Fruit fly (Drosophila melanogaster) whole organism, embryonic: ENCODE results near the gene Unc50.

Experiments used
- Aef1 ChIP-seq: fragments of 200-800 bp; sonication (Bioruptor generic); IDR thresholded peaks from 3 replicates; pipeline ENCODE4 v1.3.6; 2022; ENCODE audit warnings: missing biosample characterization, missing genetic modification characterization
- CG10321 ChIP-seq: fragments of 200-800 bp; sonication (Bioruptor generic); IDR thresholded peaks from 2 replicates; pipeline ENCODE4 v1.3.6; 2022; ENCODE audit warnings: missing biosample characterization, missing genetic modification characterization
- CG11093 ChIP-seq: fragments of 200-800 bp; sonication (Bioruptor generic); IDR thresholded peaks from 3 replicates; pipeline ENCODE4 v1.3.6; 2022; ENCODE audit warnings: missing biosample characterization, missing genetic modification characterization
- CG12071 ChIP-seq: fragments of 200-800 bp; sonication (Bioruptor generic); optimal IDR thresholded peaks from 3 replicates; lab custom pipeline; 2018; ENCODE audit warnings: missing biosample characterization, mild to moderate bottlenecking, missing genetic modification characterization
- CG12219 ChIP-seq: fragments of 200-800 bp; sonication (Bioruptor generic); optimal IDR thresholded peaks from 3 replicates; lab custom pipeline; 2018; ENCODE audit warnings: missing biosample characterization, mild to moderate bottlenecking, missing genetic modification characterization
- CG1603 ChIP-seq: fragments of 200-800 bp; sonication (Bioruptor generic); optimal IDR thresholded peaks from 2 replicates; lab custom pipeline; 2019; ENCODE audit warnings: missing biosample characterization, mild to moderate bottlenecking, missing genetic modification characterization, moderate library complexity
- CG1647 ChIP-seq: fragments of 200-800 bp; sonication (Bioruptor generic); optimal IDR thresholded peaks from 3 replicates; lab custom pipeline; 2016; ENCODE audit warnings: missing biosample characterization, missing genetic modification characterization
- CG2129 ChIP-seq: fragments of 200-800 bp; sonication (Bioruptor generic); IDR thresholded peaks from 2 replicates; pipeline ENCODE4 v1.3.6; 2022; ENCODE audit warnings: missing biosample characterization, missing genetic modification characterization; ENCODE audit not compliant: partially characterized antibody
- CG3726 ChIP-seq: fragments of 200-800 bp; sonication (Bioruptor generic); IDR thresholded peaks from 3 replicates; pipeline ENCODE4, ENCODE4 v1.3.6; 2022; ENCODE audit warnings: missing biosample characterization, missing genetic modification characterization
- CG4328 ChIP-seq: fragments of 200-800 bp; sonication (Bioruptor generic); optimal IDR thresholded peaks from 3 replicates; lab custom pipeline; 2017; ENCODE audit warnings: missing biosample characterization, missing genetic modification reagents, missing genetic modification characterization
- CG7745 ChIP-seq: fragments of 200-800 bp; sonication (Bioruptor generic); optimal IDR thresholded peaks from 2 replicates; lab custom pipeline; 2018; ENCODE audit warnings: missing biosample characterization, mild to moderate bottlenecking, missing genetic modification characterization, moderate library complexity
- CG7839 ChIP-seq: fragments of 200-800 bp; sonication (Bioruptor generic); optimal IDR thresholded peaks from 3 replicates; lab custom pipeline; 2018; ENCODE audit warnings: missing biosample characterization, mild to moderate bottlenecking, missing genetic modification characterization, moderate library complexity
- CG8281 ChIP-seq: fragments of 200-800 bp; sonication (Bioruptor generic); optimal IDR thresholded peaks from 2 replicates; lab custom pipeline; 2018; ENCODE audit warnings: missing biosample characterization, mild to moderate bottlenecking, missing genetic modification characterization, moderate library complexity
- CG8359 ChIP-seq: fragments of 200-800 bp; sonication (Bioruptor generic); optimal IDR thresholded peaks from 2 replicates; lab custom pipeline; 2017; ENCODE audit warnings: missing biosample characterization, mild to moderate bottlenecking, missing genetic modification characterization, borderline replicate concordance
- CG9727 ChIP-seq: fragments of 200-800 bp; sonication (Bioruptor generic); optimal IDR thresholded peaks from 3 replicates; lab custom pipeline; 2017; ENCODE audit warnings: missing biosample characterization, mild to moderate bottlenecking, missing genetic modification characterization
- D19A ChIP-seq: fragments of 200-800 bp; optimal IDR thresholded peaks from 3 replicates; lab custom pipeline; 2019; ENCODE audit warnings: missing biosample characterization, mild to moderate bottlenecking, missing genetic modification characterization, moderate library complexity
- Deaf1 ChIP-seq: fragments of 200-800 bp; optimal IDR thresholded peaks from 3 replicates; lab custom pipeline; 2019; ENCODE audit warnings: missing biosample characterization, mild to moderate bottlenecking, missing genetic modification characterization, moderate library complexity
- Gug ChIP-seq: fragments of 200-800 bp; sonication (Bioruptor generic); IDR thresholded peaks from 4 replicates; pipeline ENCODE4 v1.3.6; 2022; ENCODE audit warnings: missing biosample characterization, missing genetic modification characterization
- Hand ChIP-seq: fragments of 200-800 bp; sonication (Bioruptor generic); optimal IDR thresholded peaks from 2 replicates; lab custom pipeline; 2017; ENCODE audit warnings: mild to moderate bottlenecking, missing biosample characterization, missing genetic modification reagents, missing genetic modification characterization
- Hey ChIP-seq: fragments of 200-800 bp; sonication (Bioruptor generic); optimal IDR thresholded peaks from 3 replicates; lab custom pipeline; 2018; ENCODE audit warnings: missing biosample characterization, mild to moderate bottlenecking, missing genetic modification characterization
- Hr39 ChIP-seq: fragments of >200 bp; optimal IDR thresholded peaks from 2 replicates; lab custom pipeline; 2017
- Hr78 ChIP-seq, 2 experiments: fragments of 200-800 bp in 1 of 2; fragments of >200 bp in 1 of 2; sonication (Bioruptor generic) in 1 of 2; optimal IDR thresholded peaks; 2 replicates each; lab custom pipeline; 2017 to 2019; ENCODE audit warnings: missing biosample characterization in 2 of 2, missing genetic modification characterization in 2 of 2, mild to moderate bottlenecking in 1 of 2, moderate library complexity in 1 of 2
- TFAM ChIP-seq: fragments of 200-800 bp; sonication (Bioruptor generic); optimal IDR thresholded peaks from 2 replicates; lab custom pipeline; 2017; ENCODE audit warnings: missing biosample characterization, missing genetic modification characterization, inconsistent platforms
- ash1 ChIP-seq: fragments of 200-800 bp; sonication (Bioruptor generic); optimal IDR thresholded peaks from 2 replicates; lab custom pipeline; 2018; ENCODE audit warnings: missing biosample characterization, mild to moderate bottlenecking, missing genetic modification characterization
- cad ChIP-seq: fragments of >200 bp; optimal IDR thresholded peaks from 2 replicates; lab custom pipeline; 2017; ENCODE audit warnings: missing biosample characterization, missing genetic modification characterization
- dati ChIP-seq: fragments of 200-800 bp; sonication (Bioruptor generic); IDR thresholded peaks from 2 replicates; pipeline ENCODE4 v1.3.6; 2022; ENCODE audit warnings: missing biosample characterization, missing genetic modification characterization
- dm ChIP-seq: fragments of 200-800 bp; sonication (Bioruptor generic); optimal IDR thresholded peaks from 3 replicates; lab custom pipeline; 2016; ENCODE audit warnings: missing biosample characterization, missing genetic modification characterization
- fd64A ChIP-seq: fragments of 200-800 bp; sonication (Bioruptor generic); optimal IDR thresholded peaks from 3 replicates; lab custom pipeline; 2018; ENCODE audit warnings: missing biosample characterization, mild to moderate bottlenecking, missing genetic modification characterization
- gem ChIP-seq: fragments of 200-800 bp; sonication (Bioruptor generic); optimal IDR thresholded peaks from 2 replicates; lab custom pipeline; 2019; ENCODE audit warnings: missing biosample characterization, mild to moderate bottlenecking, missing genetic modification characterization, moderate library complexity
- gsb-n ChIP-seq: fragments of 200-800 bp; sonication (Bioruptor generic); optimal IDR thresholded peaks from 3 replicates; lab custom pipeline; 2018; ENCODE audit warnings: missing biosample characterization, mild to moderate bottlenecking, missing genetic modification characterization
- hb ChIP-seq: fragments of 200-800 bp; sonication (Bioruptor generic); IDR thresholded peaks from 3 replicates; pipeline ENCODE4 v1.3.6; 2022; ENCODE audit warnings: missing biosample characterization, missing genetic modification characterization; ENCODE audit not compliant: partially characterized antibody
- ind ChIP-seq: fragments of 200-800 bp; sonication (Bioruptor generic); optimal IDR thresholded peaks from 3 replicates; lab custom pipeline; 2016; ENCODE audit warnings: missing biosample characterization, missing genetic modification characterization
- inv ChIP-seq: fragments of 200-800 bp; sonication (Bioruptor generic); IDR thresholded peaks from 2 replicates; pipeline ENCODE4 v1.3.6; 2022; ENCODE audit warnings: missing biosample characterization, missing genetic modification characterization; ENCODE audit not compliant: partially characterized antibody
- kni ChIP-seq: fragments of 200-800 bp; sonication (Bioruptor generic); optimal IDR thresholded peaks from 3 replicates; lab custom pipeline; 2017; ENCODE audit warnings: mild to moderate bottlenecking, missing biosample characterization, missing genetic modification reagents, missing genetic modification characterization
- lilli ChIP-seq: fragments of 200-800 bp; sonication (Bioruptor generic); optimal IDR thresholded peaks from 3 replicates; lab custom pipeline; 2016; ENCODE audit warnings: missing biosample characterization, missing genetic modification characterization
- luna ChIP-seq: fragments of 200-800 bp; sonication (Bioruptor generic); optimal IDR thresholded peaks from 2 replicates; lab custom pipeline; 2016; ENCODE audit warnings: missing biosample characterization, missing genetic modification characterization
- nerfin-1 ChIP-seq: fragments of 200-800 bp; sonication (Bioruptor generic); optimal IDR thresholded peaks from 3 replicates; lab custom pipeline; 2019; ENCODE audit warnings: missing biosample characterization, mild to moderate bottlenecking, missing genetic modification characterization, moderate library complexity
- odd ChIP-seq: fragments of 200-800 bp; sonication (Bioruptor generic); optimal IDR thresholded peaks from 2 replicates; lab custom pipeline; 2017; ENCODE audit warnings: missing biosample characterization, mild to moderate bottlenecking, missing genetic modification characterization
- org-1 ChIP-seq: fragments of 200-800 bp; sonication (Bioruptor generic); optimal IDR thresholded peaks from 2 replicates; lab custom pipeline; 2017; ENCODE audit warnings: missing biosample characterization, missing genetic modification characterization
- pan ChIP-seq, 4 experiments: fragments of >200 bp in 3 of 4; fragments of 200-800 bp in 1 of 4; sonication (Bioruptor generic) in 1 of 4; optimal IDR thresholded peaks in 3 of 4; IDR thresholded peaks in 1 of 4; 2 replicates each; pipeline versions ENCODE4 v1.3.6 to Lab custom; 2017 to 2022; ENCODE audit warnings: missing biosample characterization in 2 of 4, missing genetic modification characterization in 2 of 4, mixed read lengths in 1 of 4
- phol ChIP-seq: fragments of 200-800 bp; sonication (Bioruptor generic); optimal IDR thresholded peaks from 3 replicates; lab custom pipeline; 2018; ENCODE audit warnings: missing biosample characterization, mild to moderate bottlenecking, missing genetic modification characterization, moderate library complexity
- vvl ChIP-seq: fragments of 200-800 bp; sonication (Bioruptor generic); IDR thresholded peaks from 2 replicates; pipeline ENCODE4 v1.3.6; 2022; ENCODE audit warnings: missing biosample characterization, missing genetic modification characterization
- wek ChIP-seq: fragments of 200-800 bp; sonication (Bioruptor generic); optimal IDR thresholded peaks from 3 replicates; lab custom pipeline; 2018; ENCODE audit warnings: missing biosample characterization, mild to moderate bottlenecking, missing genetic modification characterization, moderate library complexity

Unc50 gene

dm6 chr3R:8676560-8677000, at the start of gene Unc50, which contains the start of the genes CG11755 and CG8043 (continued):
- TF ChIP-seq ash1 (no peak), CG2129 (GFP tag; lab: Robert Waterston, UW) (peak; percentile 99), CG1603 (tag; lab: Kevin White, UChicago) (peak; percentile 78), CG8359 (no peak), CG7745 (no peak), CG4328 (GFP tag; lab: Kevin White, UChicago) (peak; percentile 31), pan (optimal IDR thresholded peaks at IDR 0.05; lab: Kevin White, UChicago) (no peak), pan (GFP tag; optimal IDR thresholded peaks at IDR 0.05 in 1 of 2, IDR thresholded peaks at IDR 0.05 in 1 of 2) (peak in 1 of 2 experiments; percentile 56), CG9727 (GFP tag; lab: Kevin White, UChicago) (peak; percentile 82), gsb-n (tag; lab: Kevin White, UChicago) (peak; percentile 69), Hr78 (GFP tag; optimal IDR thresholded peaks at IDR 0.05; lab: Kevin White, UChicago) (peak in 1 of 2 experiments; percentile 28), CG10321 (GFP tag; lab: Robert Waterston, UW) (no peak), CG11093 (GFP tag; lab: Robert Waterston, UW) (peak; percentile 73; the same call in 2 of the 3 replicates), Hey (tag; lab: Kevin White, UChicago) (no peak), CG12219 (GFP tag; lab: Kevin White, UChicago) (peak; percentile 35), wek (no peak), odd (GFP tag; lab: Kevin White, UChicago) (peak; percentile 47), ind (GFP tag; lab: Kevin White, UChicago) (peak; percentile 83), org-1 (GFP tag; lab: Kevin White, UChicago) (no peak), fd64A (GFP tag; lab: Kevin White, UChicago) (no peak), CG3726 (GFP tag; lab: Robert Waterston, UW) (no peak; the same call in 2 of the 3 replicates), Deaf1 (tag; lab: Kevin White, UChicago) (peak; percentile 51), dati (GFP tag; lab: Robert Waterston, UW) (no peak), Aef1 (GFP tag; lab: Robert Waterston, UW) (peak; percentile 80), kni (GFP tag; lab: Kevin White, UChicago) (peak; percentile 52), dm (GFP tag; lab: Kevin White, UChicago) (no peak), vvl (GFP tag; lab: Robert Waterston, UW) (peak; percentile 81), gem (tag; lab: Kevin White, UChicago) (peak; percentile 87), CG8281 (tag; lab: Kevin White, UChicago) (peak; percentile 41), Hr39 (lab: Kevin White, UChicago) (no peak)

dm6 chr3R:8725179-8725578, 48.8 kb upstream of the Unc50 start, which contains the start of gene ouib:
Gene ouib, plus strand, starts transcription at chr3R:8725479.
- TF ChIP-seq Gug: no peak
- no peak for TF ChIP-seq luna (GFP tag; lab: Kevin White, UChicago)
- no peak for TF ChIP-seq Hand (GFP tag; lab: Kevin White, UChicago)
- no peak for TF ChIP-seq CG7839
- no peak for TF ChIP-seq D19A
- TF ChIP-seq cad: no peak
- no peak for TF ChIP-seq hb
- TF ChIP-seq CG1647 (GFP tag; lab: Kevin White, UChicago): no peak
- TF ChIP-seq TFAM (GFP tag; lab: Kevin White, UChicago): no peak
- TF ChIP-seq Hr39 (lab: Kevin White, UChicago): no peak
- TF ChIP-seq lilli (GFP tag; lab: Kevin White, UChicago): no peak
- no peak for TF ChIP-seq nerfin-1 (tag; lab: Kevin White, UChicago)
- no peak for TF ChIP-seq inv
- no peak for TF ChIP-seq phol (tag; lab: Kevin White, UChicago)
- no peak for TF ChIP-seq CG12071 (GFP tag; lab: Kevin White, UChicago)
- TF ChIP-seq, all 482 proteins: peak for 0
